Worm (Caenorhabditis elegans): Measurements from ENCODE around the gene acl-13.

DNA sequence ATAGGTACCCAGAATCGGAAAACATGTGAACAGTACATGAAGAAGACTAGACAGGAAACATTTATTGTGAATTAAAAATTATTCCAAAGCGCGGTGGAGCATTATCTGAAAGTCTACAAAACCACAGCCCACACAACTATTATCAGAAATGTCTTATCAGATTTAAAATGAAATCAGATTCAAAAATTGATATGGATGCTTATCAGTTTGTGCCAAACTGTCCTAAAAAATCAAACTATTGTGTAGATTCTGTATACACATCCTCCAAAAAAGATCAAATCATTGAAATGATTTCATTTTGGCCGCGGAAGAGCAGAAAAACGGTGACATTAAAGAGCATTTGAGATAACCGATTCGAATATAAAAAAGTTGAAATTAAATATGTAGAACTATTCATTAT is 25.2 kb downstream of the acl-13 start, which contains the start of gene irg-4:
- TF ChIP-seq unc-62 (GFP tag; optimal IDR thresholded peaks at IDR 0.05) (no peak), ceh-82 (tag; optimal IDR thresholded peaks at IDR 0.05) (no peak), lsy-2 (tag; optimal IDR thresholded peaks at IDR 0.05) (no peak), nhr-12 (tag; optimal IDR thresholded peaks at IDR 0.05) (no peak), sma-9 (GFP tag; optimal IDR thresholded peaks at IDR 0.05) (no peak), sma-9 (tag; optimal IDR thresholded peaks at IDR 0.05) (no peak), blmp-1 (tag; optimal IDR thresholded peaks at IDR 0.05; ENCODE audit: insufficient read depth) (no peak), Y55F3AM.14 (GFP tag; optimal IDR thresholded peaks at IDR 0.05) (no peak), skn-1 (tag; optimal IDR thresholded peaks at IDR 0.05) (no peak), fos-1 (tag; optimal IDR thresholded peaks at IDR 0.05) (peak; percentile 83), nhr-11 (tag; optimal IDR thresholded peaks at IDR 0.05) (no peak)
